Fruit fly (Drosophila melanogaster) whole organism, prepupa: ENCODE results near the gene cas.

ENCODE experiments used
- CG11294 ChIP-seq: fragments of 200-800 bp; sonication (Bioruptor generic); IDR thresholded peaks from 2 replicates; pipeline ENCODE4 v1.3.6; 2022; ENCODE audit warnings: missing biosample characterization, missing genetic modification characterization
- CG15336 ChIP-seq: fragments of 200-800 bp; sonication (Bioruptor generic); IDR thresholded peaks from 2 replicates; pipeline ENCODE4 v1.3.6; 2022; ENCODE audit warnings: missing biosample characterization, missing genetic modification characterization
- CG31627 ChIP-seq: fragments of 200-800 bp; sonication (Bioruptor generic); optimal IDR thresholded peaks from 3 replicates; lab custom pipeline; 2016; ENCODE audit warnings: missing biosample characterization, missing genetic modification characterization
- CG32006 ChIP-seq: fragments of 200-800 bp; sonication (Bioruptor generic); optimal IDR thresholded peaks from 3 replicates; lab custom pipeline; 2017; ENCODE audit warnings: missing biosample characterization, mild to moderate bottlenecking, missing genetic modification characterization
- CG6163 ChIP-seq: fragments of 200-800 bp; sonication (Bioruptor generic); IDR thresholded peaks from 3 replicates; pipeline ENCODE4 v1.3.6; 2022; ENCODE audit warnings: missing biosample characterization, missing genetic modification characterization
- CG6808 ChIP-seq: fragments of 200-800 bp; sonication (Bioruptor generic); optimal IDR thresholded peaks from 3 replicates; lab custom pipeline; 2017; ENCODE audit warnings: missing biosample characterization, missing genetic modification characterization, mild to moderate bottlenecking, moderate library complexity, missing genetic modification reagents
- CG6854 ChIP-seq: fragments of 200-800 bp; sonication (Bioruptor generic); optimal IDR thresholded peaks from 2 replicates; lab custom pipeline; 2017; ENCODE audit warnings: missing biosample characterization, mild to moderate bottlenecking, missing genetic modification characterization
- Gug ChIP-seq: fragments of 200-800 bp; sonication (Bioruptor generic); IDR thresholded peaks from 2 replicates; pipeline ENCODE4 v1.3.6; 2022; ENCODE audit warnings: missing biosample characterization, missing genetic modification characterization
- Hr4 ChIP-seq: fragments of 200-800 bp; sonication (Bioruptor generic); optimal IDR thresholded peaks from 3 replicates; lab custom pipeline; 2016; ENCODE audit warnings: missing biosample characterization, missing genetic modification characterization
- dsx ChIP-seq: fragments of 200-800 bp; optimal IDR thresholded peaks from 3 replicates; lab custom pipeline; 2019; ENCODE audit warnings: missing biosample characterization, mild to moderate bottlenecking, missing genetic modification characterization, moderate library complexity; ENCODE audit not compliant: poor library complexity, severe bottlenecking
- pdm3 ChIP-seq: fragments of 200-800 bp; sonication (Bioruptor generic); optimal IDR thresholded peaks from 3 replicates; lab custom pipeline; 2016; ENCODE audit warnings: missing biosample characterization, missing genetic modification characterization

dm6 chr3R:5689626-5690025 lies 27.0 kb downstream of the cas start:
- TF ChIP-seq Hr4 (GFP tag; lab: Kevin White, UChicago) = no peak
- TF ChIP-seq pdm3 (GFP tag; lab: Kevin White, UChicago) = no peak
- no peak for TF ChIP-seq Gug (GFP tag; lab: Robert Waterston, UW)
- no peak for TF ChIP-seq CG6163 (GFP tag; lab: Robert Waterston, UW)
- no peak for TF ChIP-seq CG15336 (GFP tag; lab: Robert Waterston, UW)
- no peak for TF ChIP-seq CG31627 (GFP tag; lab: Kevin White, UChicago)
- no peak for TF ChIP-seq CG32006 (GFP tag; lab: Kevin White, UChicago)
- TF ChIP-seq CG11294 (GFP tag; lab: Robert Waterston, UW) = no peak
- TF ChIP-seq CG6808 (GFP tag; lab: Kevin White, UChicago) = no peak
- TF ChIP-seq dsx (GFP tag; lab: Kevin White, UChicago) = no peak
- TF ChIP-seq CG6854 (GFP tag; lab: Kevin White, UChicago) = no peak
